Fruit fly (Drosophila melanogaster): Measurements from ENCODE around the gene mus81.
A peak's percentile ranks its signal among the peaks of the same experiment; 100 is the strongest.

The mus81 gene

dm6 chrX:900725-901345 is 40.0 kb upstream of the mus81 start (continued):
- TF ChIP-seq wek (GFP tag; optimal IDR thresholded peaks at IDR 0.05): peak; percentile 53
- TF ChIP-seq zfh1 (GFP tag; IDR thresholded peaks at IDR 0.05): peak; percentile 87
- TF ChIP-seq CG10431 (GFP tag; optimal IDR thresholded peaks at IDR 0.05): no peak
- TF ChIP-seq sob (GFP tag; IDR thresholded peaks at IDR 0.05): peak; percentile 83
- TF ChIP-seq CG31388 (GFP tag; optimal IDR thresholded peaks at IDR 0.05): no peak
- peak; percentile 60 for TF ChIP-seq CG11723 (GFP tag; optimal IDR thresholded peaks at IDR 0.05)
- TF ChIP-seq CG42726 (GFP tag; IDR thresholded peaks at IDR 0.05; ENCODE audit: partially characterized antibody): no peak
- peak; percentile 62 for TF ChIP-seq Dip3 (GFP tag; optimal IDR thresholded peaks at IDR 0.05)
- peak; percentile 88 for TF ChIP-seq Mrtf (GFP tag; IDR thresholded peaks at IDR 0.05)
- peak; percentile 93 for TF ChIP-seq CG1603 (tag; optimal IDR thresholded peaks at IDR 0.05)
- peak; percentile 86 for TF ChIP-seq gem (tag; optimal IDR thresholded peaks at IDR 0.05)
- TF ChIP-seq ERR (GFP tag; optimal IDR thresholded peaks at IDR 0.05): peak; percentile 69
- TF ChIP-seq ATbp (GFP tag; optimal IDR thresholded peaks at IDR 0.05): peak; percentile 77
- peak; percentile 81 for TF ChIP-seq jumu (GFP tag; optimal IDR thresholded peaks at IDR 0.05)
- TF ChIP-seq CG8290 (GFP tag; optimal IDR thresholded peaks at IDR 0.05): peak; percentile 61
- peak in 1 of 2 experiments; percentile 95 for TF ChIP-seq CG8290 (tag; optimal IDR thresholded peaks at IDR 0.05)
- TF ChIP-seq nerfin-1 (tag; optimal IDR thresholded peaks at IDR 0.05): peak; percentile 54
- peak; percentile 64 for TF ChIP-seq Atf-2 (GFP tag; optimal IDR thresholded peaks at IDR 0.05)
- TF ChIP-seq Rfx (GFP tag; IDR thresholded peaks at IDR 0.05): peak; percentile 88
- TF ChIP-seq ttk (GFP tag; IDR thresholded peaks at IDR 0.05): peak; percentile 83
- TF ChIP-seq CG7786 (GFP tag; optimal IDR thresholded peaks at IDR 0.05): peak; percentile 78
- peak; percentile 45 for TF ChIP-seq Asciz (GFP tag; optimal IDR thresholded peaks at IDR 0.05)
- TF ChIP-seq vvl (GFP tag; IDR thresholded peaks at IDR 0.05): peak; percentile 89
- peak; percentile 7; the same call in 1 of the 3 replicates for TF ChIP-seq sr (GFP tag; IDR thresholded peaks at IDR 0.05)
- 0 out of 2 replicates have a peak, but pooled peaks have one; percentile 34 for TF ChIP-seq Taf1 (GFP tag; IDR thresholded peaks at IDR 0.05)
- peak; percentile 97 for TF ChIP-seq sens (GFP tag)
- peak; percentile 39; the same call in 1 of the 2 replicates for TF ChIP-seq CG43689 (GFP tag; IDR thresholded peaks at IDR 0.05)
- peak; percentile 76 for TF ChIP-seq CG32772 (GFP tag; IDR thresholded peaks at IDR 0.05)
- no peak for TF ChIP-seq Opbp (GFP tag; IDR thresholded peaks at IDR 0.05; ENCODE audit: partially characterized antibody)
- peak; percentile 25 for TF ChIP-seq CG15011 (GFP tag; optimal IDR thresholded peaks at IDR 0.05)
- TF ChIP-seq Doc3 (GFP tag; IDR thresholded peaks at IDR 0.05; ENCODE audit: partially characterized antibody): no peak
- peak; percentile 66 for TF ChIP-seq Dbx (GFP tag; IDR thresholded peaks at IDR 0.05)
- peak; percentile 83 for TF ChIP-seq CG2712 (tag; optimal IDR thresholded peaks at IDR 0.05)
- TF ChIP-seq maf-S (GFP tag; optimal IDR thresholded peaks at IDR 0.05): peak; percentile 67
- TF ChIP-seq lola (GFP tag; optimal IDR thresholded peaks at IDR 0.05): peak in 1 of 3 experiments; percentile 53
- peak; percentile 61 for TF ChIP-seq CG12236 (GFP tag; optimal IDR thresholded peaks at IDR 0.05)
- TF ChIP-seq CG1647 (GFP tag; optimal IDR thresholded peaks at IDR 0.05): peak; percentile 69
- peak; percentile 63; the same call in 1 of the 2 replicates for TF ChIP-seq ro (GFP tag; IDR thresholded peaks at IDR 0.05)
- 0 out of 2 replicates have a peak, but pooled peaks have one; percentile 23 for TF ChIP-seq CG4360 (GFP tag; IDR thresholded peaks at IDR 0.05)
- peak; percentile 66 for TF ChIP-seq CG1024 (GFP tag; IDR thresholded peaks at IDR 0.05)
- TF ChIP-seq wdn (GFP tag; IDR thresholded peaks at IDR 0.05): peak; percentile 33; the same call in 1 of the 2 replicates
- 0 out of 3 replicates have a peak, but pooled peaks have one; percentile 26 for TF ChIP-seq CG11560 (tag; IDR thresholded peaks at IDR 0.05)
- peak; percentile 53 for TF ChIP-seq Max (GFP tag; optimal IDR thresholded peaks at IDR 0.05)
- TF ChIP-seq E2f2 (GFP tag; IDR thresholded peaks at IDR 0.05): peak; percentile 56
